Worm (Caenorhabditis elegans) whole organism, L2 larva: ENCODE results near the gene fbxa-25.

Experiments
- egl-27 ChIP-seq: sonication (generic microtip); optimal IDR thresholded peaks from 3 replicates; lab custom pipeline; 2017; ENCODE audit warnings: missing biosample characterization, missing genetic modification reagents, missing genetic modification characterization
- fos-1 ChIP-seq: fragments of 150-350 bp; optimal IDR thresholded peaks from 2 replicates; lab custom pipeline; 2014; ENCODE audit warnings: missing biosample characterization, missing genetic modification characterization
- lin-39 ChIP-seq: fragments of 150-350 bp; optimal IDR thresholded peaks from 2 replicates; lab custom pipeline; 2014; ENCODE audit warnings: missing biosample characterization, missing genetic modification reagents, missing genetic modification characterization
- nhr-10 ChIP-seq: sonication (generic microtip); optimal IDR thresholded peaks from 2 replicates; lab custom pipeline; 2017; ENCODE audit warnings: missing biosample characterization, missing genetic modification characterization
- nhr-25 ChIP-seq: fragments of 150-350 bp; sonication (generic microtip); optimal IDR thresholded peaks from 3 replicates; lab custom pipeline; 2014; ENCODE audit warnings: missing biosample characterization, missing genetic modification characterization
- snpc-4 ChIP-seq: fragments of 150-350 bp; optimal IDR thresholded peaks from 2 replicates; lab custom pipeline; 2014; ENCODE audit warnings: missing biosample characterization, missing genetic modification characterization
- unc-55 ChIP-seq: fragments of 150-350 bp; sonication (generic microtip); optimal IDR thresholded peaks from 3 replicates; lab custom pipeline; 2014; ENCODE audit warnings: missing biosample characterization, missing genetic modification reagents, missing genetic modification characterization
- ztf-4 ChIP-seq: fragments of 150-350 bp; optimal IDR thresholded peaks from 2 replicates; lab custom pipeline; 2014; ENCODE audit warnings: missing biosample characterization, missing genetic modification characterization

DNA sequence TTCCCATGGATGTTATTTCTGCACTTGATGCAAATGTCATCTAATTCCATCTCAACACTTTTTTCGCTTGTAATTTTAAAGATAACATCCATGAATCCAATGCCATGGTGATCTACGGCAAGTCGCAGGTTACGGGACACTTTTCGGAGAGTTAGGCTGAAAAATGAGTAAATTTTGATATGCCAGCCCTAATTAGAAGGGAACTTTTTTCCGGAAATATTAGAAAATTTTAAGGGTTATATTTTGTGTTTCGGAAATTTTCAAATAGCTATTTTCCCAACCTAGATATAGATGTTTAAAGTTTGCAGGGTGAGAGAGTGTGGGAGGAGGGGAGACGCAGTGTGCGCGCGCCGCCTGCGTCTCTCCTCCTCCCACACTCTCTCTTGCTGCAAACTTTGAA lies 41.9 kb downstream of the fbxa-25 start:
- TF ChIP-seq egl-27 (tag; lab: Kevin White, UChicago) (no peak), fos-1 (tag; lab: Kevin White, UChicago) (no peak), unc-55 (GFP tag; lab: Kevin White, UChicago) (no peak), nhr-25 (tag; lab: Kevin White, UChicago) (no peak), nhr-10 (tag; lab: Kevin White, UChicago) (no peak), snpc-4 (no peak), ztf-4 (tag; lab: Kevin White, UChicago) (no peak), lin-39 (tag; lab: Kevin White, UChicago) (no peak)
